Fruit fly (Drosophila melanogaster) whole organism, embryonic: ENCODE measurements around the gene Rab9.
A peak's percentile ranks its signal among the peaks of the same experiment; 100 is the strongest.

Experiments
- Aef1 ChIP-seq: fragments of 200-800 bp; sonication (Bioruptor generic); IDR thresholded peaks from 3 replicates; pipeline ENCODE4 v1.3.6; 2022; ENCODE audit warnings: missing biosample characterization, missing genetic modification characterization
- Atf3 ChIP-seq: fragments of 200-800 bp; sonication (Bioruptor generic); optimal IDR thresholded peaks from 3 replicates; lab custom pipeline; 2016; ENCODE audit warnings: missing biosample characterization, missing genetic modification characterization
- CG10321 ChIP-seq: fragments of 200-800 bp; sonication (Bioruptor generic); IDR thresholded peaks from 2 replicates; pipeline ENCODE4 v1.3.6; 2022; ENCODE audit warnings: missing biosample characterization, missing genetic modification characterization
- CG10959 ChIP-seq: fragments of 200-800 bp; sonication (Bioruptor generic); IDR thresholded peaks from 2 replicates; pipeline ENCODE4 v1.3.6; 2022; ENCODE audit warnings: missing biosample characterization, missing genetic modification characterization
- CG13296 ChIP-seq: fragments of 200-800 bp; sonication (Bioruptor generic); optimal IDR thresholded peaks from 3 replicates; lab custom pipeline; 2018; ENCODE audit warnings: missing biosample characterization, mild to moderate bottlenecking, missing genetic modification characterization
- CG17385 ChIP-seq: fragments of 200-800 bp; sonication (Bioruptor generic); optimal IDR thresholded peaks from 3 replicates; lab custom pipeline; 2018; ENCODE audit warnings: missing biosample characterization, mild to moderate bottlenecking, missing genetic modification characterization
- CG18599 ChIP-seq: fragments of 200-800 bp; sonication (Bioruptor generic); optimal IDR thresholded peaks from 3 replicates; lab custom pipeline; 2017; ENCODE audit warnings: missing biosample characterization, missing genetic modification characterization, mild to moderate bottlenecking, moderate library complexity, missing genetic modification reagents
- CG2712 ChIP-seq: fragments of 200-800 bp; optimal IDR thresholded peaks from 3 replicates; lab custom pipeline; 2019; ENCODE audit warnings: missing biosample characterization, mild to moderate bottlenecking, missing genetic modification characterization, moderate library complexity
- CG3065 ChIP-seq: fragments of 200-800 bp; sonication (Bioruptor generic); optimal IDR thresholded peaks from 2 replicates; lab custom pipeline; 2016; ENCODE audit warnings: missing biosample characterization, missing genetic modification characterization
- CG34422 ChIP-seq: fragments of 200-800 bp; sonication (Bioruptor generic); IDR thresholded peaks from 3 replicates; pipeline ENCODE4 v1.3.6; 2022; ENCODE audit warnings: missing biosample characterization, missing genetic modification characterization
- CG4360 ChIP-seq: fragments of 200-800 bp; sonication (Bioruptor generic); IDR thresholded peaks from 2 replicates; pipeline ENCODE4 v1.3.6; 2022; ENCODE audit warnings: missing biosample characterization, missing genetic modification characterization
- CG6175 ChIP-seq: fragments of 200-800 bp; sonication (Bioruptor generic); IDR thresholded peaks from 3 replicates; pipeline ENCODE4 v1.3.6; 2022; ENCODE audit warnings: missing biosample characterization, missing genetic modification characterization
- CG6765 ChIP-seq: fragments of 200-800 bp; sonication (Bioruptor generic); optimal IDR thresholded peaks from 3 replicates; lab custom pipeline; 2017; ENCODE audit warnings: missing biosample characterization, mild to moderate bottlenecking, missing genetic modification characterization
- CG7271 ChIP-seq: fragments of 200-800 bp; sonication (Bioruptor generic); optimal IDR thresholded peaks from 2 replicates; lab custom pipeline; 2018; ENCODE audit warnings: missing biosample characterization, mild to moderate bottlenecking, missing genetic modification characterization, moderate library complexity
- CG7556 ChIP-seq: fragments of 200-800 bp; sonication (Bioruptor generic); optimal IDR thresholded peaks from 2 replicates; lab custom pipeline; 2017; ENCODE audit warnings: missing biosample characterization, mild to moderate bottlenecking, missing genetic modification characterization
- CG7963 ChIP-seq: fragments of 200-800 bp; sonication (Bioruptor generic); IDR thresholded peaks from 3 replicates; pipeline ENCODE4 v1.3.6; 2022; ENCODE audit warnings: missing biosample characterization, missing genetic modification characterization; ENCODE audit not compliant: partially characterized antibody
- CG8924 ChIP-seq: fragments of 200-800 bp; optimal IDR thresholded peaks from 3 replicates; lab custom pipeline; 2019; ENCODE audit warnings: missing biosample characterization, mild to moderate bottlenecking, missing genetic modification characterization, moderate library complexity
- CG9817 ChIP-seq: fragments of 200-800 bp; sonication (Bioruptor generic); optimal IDR thresholded peaks from 2 replicates; lab custom pipeline; 2018; ENCODE audit warnings: missing biosample characterization, mild to moderate bottlenecking, missing genetic modification characterization, moderate library complexity
- D19A ChIP-seq: fragments of 200-800 bp; optimal IDR thresholded peaks from 3 replicates; lab custom pipeline; 2019; ENCODE audit warnings: missing biosample characterization, mild to moderate bottlenecking, missing genetic modification characterization, moderate library complexity
- D19B ChIP-seq: fragments of 200-800 bp; sonication (Bioruptor generic); optimal IDR thresholded peaks from 2 replicates; lab custom pipeline; 2017; ENCODE audit warnings: missing biosample characterization, mild to moderate bottlenecking, missing genetic modification characterization
- HLHmδ ChIP-seq: fragments of 200-800 bp; sonication (Bioruptor generic); optimal IDR thresholded peaks from 2 replicates; lab custom pipeline; 2018; ENCODE audit warnings: missing biosample characterization, mild to moderate bottlenecking, missing genetic modification characterization, moderate library complexity
- Hr51 ChIP-seq, 2 experiments: fragments of 200-800 bp; sonication (Bioruptor generic); optimal IDR thresholded peaks; 2 replicates in 1 of 2; 3 replicates in 1 of 2; lab custom pipeline; 2016 to 2018; ENCODE audit warnings: missing biosample characterization in 2 of 2, missing genetic modification characterization in 2 of 2, mild to moderate bottlenecking in 1 of 2, moderate library complexity in 1 of 2
- NC2β ChIP-seq: fragments of 200-800 bp; sonication (Bioruptor generic); optimal IDR thresholded peaks from 2 replicates; lab custom pipeline; 2016; ENCODE audit warnings: missing biosample characterization, missing genetic modification characterization
- NK7.1 ChIP-seq: fragments of 200-800 bp; sonication (Bioruptor generic); optimal IDR thresholded peaks from 3 replicates; lab custom pipeline; 2016; ENCODE audit warnings: missing biosample characterization, missing genetic modification characterization
- Neu2 ChIP-seq: fragments of 200-800 bp; sonication (Bioruptor generic); optimal IDR thresholded peaks from 3 replicates; lab custom pipeline; 2016; ENCODE audit warnings: missing biosample characterization, missing genetic modification characterization, borderline replicate concordance
- NfI ChIP-seq: fragments of 200-800 bp; sonication (Bioruptor generic); optimal IDR thresholded peaks from 3 replicates; lab custom pipeline; 2018; ENCODE audit warnings: missing biosample characterization, mild to moderate bottlenecking, missing genetic modification characterization, moderate library complexity
- Side ChIP-seq: fragments of 200-800 bp; sonication (Bioruptor generic); optimal IDR thresholded peaks from 2 replicates; lab custom pipeline; 2016; ENCODE audit warnings: missing biosample characterization, missing genetic modification characterization
- ac ChIP-seq: fragments of 200-800 bp; sonication (Bioruptor generic); optimal IDR thresholded peaks from 3 replicates; lab custom pipeline; 2017; ENCODE audit warnings: missing biosample characterization, mild to moderate bottlenecking, missing genetic modification characterization
- br ChIP-seq: fragments of >200 bp; optimal IDR thresholded peaks from 2 replicates; lab custom pipeline; 2017
- chinmo ChIP-seq: fragments of 200-800 bp; sonication (Bioruptor generic); IDR thresholded peaks from 4 replicates; pipeline ENCODE4 v1.3.6; 2022; ENCODE audit warnings: missing biosample characterization, missing genetic modification characterization; ENCODE audit not compliant: partially characterized antibody
- crc ChIP-seq: fragments of 200-800 bp; sonication (Bioruptor generic); optimal IDR thresholded peaks from 2 replicates; lab custom pipeline; 2016; ENCODE audit warnings: missing biosample characterization, missing genetic modification characterization
- crol ChIP-seq: fragments of 200-800 bp; sonication (Bioruptor generic); IDR thresholded peaks from 2 replicates; pipeline ENCODE4 v1.3.6; 2022; ENCODE audit warnings: missing biosample characterization, missing genetic modification characterization
- danr ChIP-seq: fragments of 200-800 bp; sonication (Bioruptor generic); IDR thresholded peaks from 2 replicates; pipeline ENCODE4 v1.3.6; 2022; ENCODE audit warnings: missing biosample characterization, missing genetic modification characterization
- dmrt11E ChIP-seq: fragments of 200-800 bp; sonication (Bioruptor generic); optimal IDR thresholded peaks from 3 replicates; lab custom pipeline; 2018; ENCODE audit warnings: missing biosample characterization, mild to moderate bottlenecking, missing genetic modification characterization, moderate library complexity
- emc ChIP-seq: fragments of 200-800 bp; sonication (Bioruptor generic); optimal IDR thresholded peaks from 2 replicates; lab custom pipeline; 2016; ENCODE audit warnings: missing biosample characterization, missing genetic modification characterization
- gcm ChIP-seq: fragments of 200-800 bp; sonication (Bioruptor generic); optimal IDR thresholded peaks from 2 replicates; lab custom pipeline; 2019; ENCODE audit warnings: missing biosample characterization, mild to moderate bottlenecking, missing genetic modification characterization, moderate library complexity
- grn ChIP-seq: fragments of 200-800 bp; sonication (Bioruptor generic); optimal IDR thresholded peaks from 3 replicates; lab custom pipeline; 2017; ENCODE audit warnings: missing biosample characterization, missing genetic modification characterization
- gsb-n ChIP-seq: fragments of 200-800 bp; sonication (Bioruptor generic); optimal IDR thresholded peaks from 3 replicates; lab custom pipeline; 2018; ENCODE audit warnings: missing biosample characterization, mild to moderate bottlenecking, missing genetic modification characterization
- ken ChIP-seq: fragments of 200-800 bp; sonication (Bioruptor generic); IDR thresholded peaks from 3 replicates; pipeline ENCODE4 v1.3.6; 2022; ENCODE audit warnings: missing biosample characterization, missing genetic modification characterization
- luna ChIP-seq: fragments of 200-800 bp; sonication (Bioruptor generic); optimal IDR thresholded peaks from 2 replicates; lab custom pipeline; 2016; ENCODE audit warnings: missing biosample characterization, missing genetic modification characterization
- nmo ChIP-seq: fragments of 200-800 bp; sonication (Bioruptor generic); optimal IDR thresholded peaks from 2 replicates; lab custom pipeline; 2018; ENCODE audit warnings: missing biosample characterization, mild to moderate bottlenecking, missing genetic modification characterization, moderate library complexity
- org-1 ChIP-seq: fragments of 200-800 bp; sonication (Bioruptor generic); optimal IDR thresholded peaks from 2 replicates; lab custom pipeline; 2017; ENCODE audit warnings: missing biosample characterization, missing genetic modification characterization
- phol ChIP-seq: fragments of 200-800 bp; sonication (Bioruptor generic); optimal IDR thresholded peaks from 3 replicates; lab custom pipeline; 2018; ENCODE audit warnings: missing biosample characterization, mild to moderate bottlenecking, missing genetic modification characterization, moderate library complexity
- repo ChIP-seq: fragments of 200-800 bp; sonication (Bioruptor generic); optimal IDR thresholded peaks from 2 replicates; lab custom pipeline; 2016; ENCODE audit warnings: missing biosample characterization, missing genetic modification characterization
- salm ChIP-seq: fragments of 200-800 bp; sonication (Bioruptor generic); optimal IDR thresholded peaks from 2 replicates; lab custom pipeline; 2018; ENCODE audit warnings: missing biosample characterization, mild to moderate bottlenecking, missing genetic modification characterization
- sima ChIP-seq: fragments of 200-800 bp; sonication (Bioruptor generic); optimal IDR thresholded peaks from 2 replicates; lab custom pipeline; 2016; ENCODE audit warnings: missing biosample characterization, missing genetic modification characterization
- sisA ChIP-seq: fragments of 200-800 bp; sonication (Bioruptor generic); IDR thresholded peaks from 2 replicates; pipeline ENCODE4 v1.3.6; 2022; ENCODE audit warnings: missing biosample characterization, missing genetic modification characterization
- stwl ChIP-seq: fragments of 200-800 bp; sonication (Bioruptor generic); optimal IDR thresholded peaks from 3 replicates; lab custom pipeline; 2018; ENCODE audit warnings: missing biosample characterization, mild to moderate bottlenecking, missing genetic modification characterization, moderate library complexity
- unc-4 ChIP-seq: fragments of 200-800 bp; sonication (Bioruptor generic); IDR thresholded peaks from 2 replicates; pipeline ENCODE4 v1.3.6; 2022; ENCODE audit warnings: missing biosample characterization, missing genetic modification characterization; ENCODE audit not compliant: partially characterized antibody
- unpg ChIP-seq: fragments of 200-800 bp; sonication (Bioruptor generic); optimal IDR thresholded peaks from 3 replicates; lab custom pipeline; 2018; ENCODE audit warnings: missing biosample characterization, mild to moderate bottlenecking, missing genetic modification characterization, moderate library complexity

Rab9 gene

dm6 chr2L:19457890-19458580 lies 25.7 kb downstream of the Rab9 start (continued):
- TF ChIP-seq NfI (GFP tag; lab: Kevin White, UChicago) (no peak), repo (GFP tag; lab: Kevin White, UChicago) (no peak), HLHmδ (GFP tag; lab: Kevin White, UChicago) (peak; percentile 11), crc (GFP tag; lab: Kevin White, UChicago) (no peak), D19A (peak; percentile 16), Neu2 (GFP tag; lab: Kevin White, UChicago) (no peak), phol (tag; lab: Kevin White, UChicago) (peak; percentile 67), dmrt11E (no peak), danr (GFP tag; lab: Robert Waterston, UW) (no peak), NK7.1 (GFP tag; lab: Kevin White, UChicago) (no peak), CG18599 (GFP tag; lab: Kevin White, UChicago) (no peak), CG34422 (GFP tag; lab: Robert Waterston, UW) (no peak), chinmo (GFP tag; lab: Robert Waterston, UW) (no peak), Aef1 (GFP tag; lab: Robert Waterston, UW) (no peak), Side (GFP tag; lab: Kevin White, UChicago) (no peak), sima (GFP tag; lab: Kevin White, UChicago) (no peak), CG2712 (tag; lab: Kevin White, UChicago) (peak; percentile 5), emc (GFP tag; lab: Kevin White, UChicago) (no peak), CG13296 (no peak), CG6175 (GFP tag; lab: Robert Waterston, UW) (no peak), unpg (GFP tag; lab: Kevin White, UChicago) (no peak), br (lab: Kevin White, UChicago) (no peak), crol (GFP tag; lab: Robert Waterston, UW) (no peak), salm (no peak), CG4360 (no peak), NC2β (GFP tag; lab: Kevin White, UChicago) (no peak), CG9817 (tag; lab: Kevin White, UChicago) (no peak), sisA (no peak), D19B (GFP tag; lab: Kevin White, UChicago) (peak; percentile 58), nmo (GFP tag; lab: Kevin White, UChicago) (no peak), gcm (GFP tag; lab: Kevin White, UChicago) (no peak), CG10321 (GFP tag; lab: Robert Waterston, UW) (0 out of 2 replicates have a peak, but pooled peaks have one; percentile 32), CG7271 (tag; lab: Kevin White, UChicago) (peak; percentile 76), CG17385 (GFP tag; lab: Kevin White, UChicago) (no peak), ac (no peak), CG3065 (GFP tag; lab: Kevin White, UChicago) (no peak), stwl (tag; lab: Kevin White, UChicago) (peak; percentile 90), CG6765 (GFP tag; lab: Kevin White, UChicago) (no peak), unc-4 (GFP tag; lab: Robert Waterston, UW) (no peak), luna (GFP tag; lab: Kevin White, UChicago) (no peak), CG10959 (GFP tag; lab: Robert Waterston, UW) (no peak), CG7556 (GFP tag; lab: Kevin White, UChicago) (no peak), org-1 (GFP tag; lab: Kevin White, UChicago) (no peak), gsb-n (tag; lab: Kevin White, UChicago) (no peak), Hr51 (GFP tag; optimal IDR thresholded peaks at IDR 0.05; lab: Kevin White, UChicago) (no peak), CG7963 (GFP tag; lab: Robert Waterston, UW) (no peak), CG8924 (no peak), ken (no peak), Atf3 (GFP tag; lab: Kevin White, UChicago) (no peak), grn (GFP tag; lab: Kevin White, UChicago) (no peak)
